Fruit fly (Drosophila melanogaster): ENCODE results near the gene CG14262.

dm6 chr3R:27220829-27221463 is 44.3 kb downstream of the CG14262 start:
- TF ChIP-seq Gug (GFP tag; IDR thresholded peaks at IDR 0.05): no peak
- no peak for TF ChIP-seq achi (GFP tag; optimal IDR thresholded peaks at IDR 0.05)
- TF ChIP-seq spab (GFP tag; optimal IDR thresholded peaks at IDR 0.05): no peak
- TF ChIP-seq cyc (GFP tag; optimal IDR thresholded peaks at IDR 0.05): no peak
- TF ChIP-seq CG31627 (GFP tag; optimal IDR thresholded peaks at IDR 0.05): no peak
- TF ChIP-seq lz (GFP tag; optimal IDR thresholded peaks at IDR 0.05): no peak
- no peak for TF ChIP-seq Sox102F (GFP tag; optimal IDR thresholded peaks at IDR 0.05)
- no peak for TF ChIP-seq CG16779 (tag; optimal IDR thresholded peaks at IDR 0.05)
- no peak for TF ChIP-seq Blimp-1 (GFP tag; optimal IDR thresholded peaks at IDR 0.05)
- no peak for TF ChIP-seq Eip75B (GFP tag; optimal IDR thresholded peaks at IDR 0.05)
- TF ChIP-seq Lpt (GFP tag; optimal IDR thresholded peaks at IDR 0.05): no peak

All from whole organism, prepupa.